Worm (Caenorhabditis elegans) whole organism, late embryonic: ENCODE data around the gene lem-2.
"Not testable (repeated sequence)": the region's sequence is repeated elsewhere in the genome, so short reads cannot be mapped to it uniquely, and the experiment has no call there.

Experiments
- C08G9.2 ChIP-seq: sonication (generic microtip); optimal IDR thresholded peaks from 2 replicates; lab custom pipeline; 2016; ENCODE audit warnings: mild to moderate bottlenecking, missing genetic modification characterization, moderate library complexity, missing compliant biosample characterization
- C38D4.7 ChIP-seq: fragments of 200-800 bp; sonication (Bioruptor generic); optimal IDR thresholded peaks from 2 replicates; lab custom pipeline; 2018; ENCODE audit warnings: mild to moderate bottlenecking, missing genetic modification characterization, moderate library complexity, missing compliant biosample characterization
- F13H6.1 ChIP-seq: sonication (generic microtip); optimal IDR thresholded peaks from 2 replicates; lab custom pipeline; 2016; ENCODE audit warnings: missing genetic modification characterization, missing compliant biosample characterization
- K09A11.1 ChIP-seq: sonication (generic microtip); optimal IDR thresholded peaks from 2 replicates; lab custom pipeline; 2017; ENCODE audit warnings: antibody characterized with exemption, mild to moderate bottlenecking, missing genetic modification characterization, missing compliant biosample characterization; ENCODE audit not compliant: insufficient read depth
- T23F11.4 ChIP-seq: fragments of 200-800 bp; sonication (Bioruptor generic); optimal IDR thresholded peaks from 2 replicates; lab custom pipeline; 2018; ENCODE audit warnings: mild to moderate bottlenecking, missing genetic modification characterization, missing compliant biosample characterization
- ama-1 ChIP-seq: fragments of 150-350 bp; optimal IDR thresholded peaks from 2 replicates; lab custom pipeline; 2014
- ceh-18 ChIP-seq: sonication (generic microtip); optimal IDR thresholded peaks from 2 replicates; lab custom pipeline; 2016; ENCODE audit warnings: missing genetic modification characterization, missing compliant biosample characterization
- ceh-19 ChIP-seq: fragments of 200-800 bp; sonication (Bioruptor generic); optimal IDR thresholded peaks from 2 replicates; lab custom pipeline; 2018; ENCODE audit warnings: mild to moderate bottlenecking, missing genetic modification characterization, missing compliant biosample characterization
- ceh-24 ChIP-seq: sonication (generic microtip); optimal IDR thresholded peaks from 2 replicates; lab custom pipeline; 2016; ENCODE audit warnings: mild to moderate bottlenecking, missing genetic modification characterization, missing compliant biosample characterization
- ceh-45 ChIP-seq: fragments of 200-800 bp; sonication (Bioruptor generic); IDR thresholded peaks from 2 replicates; pipeline ENCODE4 v1.3.6; 2022; ENCODE audit warnings: missing genetic modification reagents, missing genetic modification characterization, missing compliant biosample characterization
- ceh-48 ChIP-seq: sonication (generic microtip); optimal IDR thresholded peaks from 2 replicates; lab custom pipeline; 2016; ENCODE audit warnings: missing genetic modification characterization, inconsistent platforms, missing compliant biosample characterization
- dve-1 ChIP-seq: sonication (generic microtip); optimal IDR thresholded peaks from 2 replicates; lab custom pipeline; 2017; ENCODE audit warnings: antibody characterized with exemption, mild to moderate bottlenecking, missing genetic modification characterization, missing compliant biosample characterization
- ets-4 ChIP-seq: sonication (generic microtip); optimal IDR thresholded peaks from 2 replicates; lab custom pipeline; 2016; ENCODE audit warnings: missing genetic modification characterization, missing compliant biosample characterization
- eyg-1 ChIP-seq: sonication (generic microtip); optimal IDR thresholded peaks from 2 replicates; lab custom pipeline; 2016; ENCODE audit warnings: missing genotype, missing genetic modification characterization, missing compliant biosample characterization
- fax-1 ChIP-seq: sonication (generic microtip); optimal IDR thresholded peaks from 2 replicates; lab custom pipeline; 2016; ENCODE audit warnings: missing genotype, missing genetic modification characterization, missing compliant biosample characterization
- fkh-10 ChIP-seq: fragments of 150-350 bp; optimal IDR thresholded peaks from 2 replicates; lab custom pipeline; 2014; ENCODE audit warnings: missing biosample characterization, missing genetic modification reagents, missing genetic modification characterization
- hlh-13 ChIP-seq: fragments of 200-800 bp; sonication (Bioruptor generic); optimal IDR thresholded peaks from 2 replicates; lab custom pipeline; 2018; ENCODE audit warnings: mild to moderate bottlenecking, missing genetic modification characterization, missing compliant biosample characterization
- hlh-15 ChIP-seq: sonication (generic microtip); optimal IDR thresholded peaks from 2 replicates; lab custom pipeline; 2016; ENCODE audit warnings: missing genetic modification characterization, missing compliant biosample characterization
- hlh-30 ChIP-seq: sonication (generic microtip); optimal IDR thresholded peaks from 2 replicates; lab custom pipeline; 2017; ENCODE audit warnings: antibody characterized with exemption, missing genetic modification characterization, missing compliant biosample characterization; ENCODE audit not compliant: insufficient read depth
- hlh-6 ChIP-seq: sonication (generic microtip); optimal IDR thresholded peaks from 2 replicates; lab custom pipeline; 2016; ENCODE audit warnings: missing genotype, missing genetic modification characterization, missing compliant biosample characterization
- hlh-8 ChIP-seq: sonication (generic microtip); optimal IDR thresholded peaks from 2 replicates; lab custom pipeline; 2016; ENCODE audit warnings: missing genotype, missing genetic modification characterization, missing compliant biosample characterization
- lim-6 ChIP-seq: sonication (generic microtip); optimal IDR thresholded peaks from 2 replicates; lab custom pipeline; 2016; ENCODE audit warnings: missing genetic modification characterization, missing compliant biosample characterization
- lin-11 ChIP-seq: fragments of 200-800 bp; sonication (Bioruptor generic); optimal IDR thresholded peaks from 2 replicates; lab custom pipeline; 2018; ENCODE audit warnings: mild to moderate bottlenecking, missing genetic modification characterization, missing compliant biosample characterization
- madf-2 ChIP-seq: sonication (generic microtip); optimal IDR thresholded peaks from 2 replicates; lab custom pipeline; 2017; ENCODE audit warnings: missing genetic modification characterization, missing compliant biosample characterization
- nfya-1 ChIP-seq: sonication (generic microtip); optimal IDR thresholded peaks from 2 replicates; lab custom pipeline; 2017; ENCODE audit warnings: missing genetic modification characterization, mild to moderate bottlenecking, missing compliant biosample characterization, antibody characterized with exemption, moderate library complexity
- pat-9 ChIP-seq: fragments of 200-800 bp; sonication (Bioruptor generic); optimal IDR thresholded peaks from 2 replicates; lab custom pipeline; 2018; ENCODE audit warnings: mild to moderate bottlenecking, missing genetic modification characterization, moderate library complexity, missing compliant biosample characterization
- pax-1 ChIP-seq: fragments of 150-350 bp; optimal IDR thresholded peaks from 2 replicates; lab custom pipeline; 2014; ENCODE audit warnings: missing biosample characterization, missing genetic modification characterization
- pha-4 ChIP-seq: fragments of 150-350 bp; optimal IDR thresholded peaks from 2 replicates; lab custom pipeline; 2018; ENCODE audit warnings: missing biosample characterization, missing genetic modification reagents, missing genetic modification characterization
- pros-1 ChIP-seq: fragments of 150-350 bp; optimal IDR thresholded peaks from 2 replicates; lab custom pipeline; 2014; ENCODE audit warnings: missing biosample characterization, missing genetic modification reagents, missing genetic modification characterization
- ref-2 ChIP-seq: sonication (generic microtip); optimal IDR thresholded peaks from 2 replicates; lab custom pipeline; 2016; ENCODE audit warnings: missing genetic modification characterization, missing compliant biosample characterization
- rnt-1 ChIP-seq: sonication (generic microtip); optimal IDR thresholded peaks from 2 replicates; lab custom pipeline; 2016; ENCODE audit warnings: missing genetic modification characterization, missing compliant biosample characterization
- syd-9 ChIP-seq: sonication (generic microtip); optimal IDR thresholded peaks from 2 replicates; lab custom pipeline; 2016; ENCODE audit warnings: mild to moderate bottlenecking, missing genetic modification characterization, moderate library complexity, missing compliant biosample characterization
- tbx-2 ChIP-seq: sonication (generic microtip); optimal IDR thresholded peaks from 2 replicates; lab custom pipeline; 2016; ENCODE audit warnings: missing genetic modification characterization, missing compliant biosample characterization
- unc-3 ChIP-seq, 2 experiments: fragments of 200-800 bp in 1 of 2; sonication (Bioruptor generic) in 1 of 2; sonication (generic microtip) in 1 of 2; conservative IDR thresholded peaks in 1 of 2; optimal IDR thresholded peaks in 1 of 2; 2 replicates each; pipeline versions ENCODE4 v1.3.6 to Lab custom; 2016 to 2022; ENCODE audit warnings: missing compliant biosample characterization in 2 of 2, missing genetic modification characterization in 2 of 2, missing genetic modification reagents in 1 of 2
- unc-42 ChIP-seq: sonication (generic microtip); optimal IDR thresholded peaks from 2 replicates; lab custom pipeline; 2016; ENCODE audit warnings: missing genotype, missing genetic modification characterization, missing compliant biosample characterization
- unc-55 ChIP-seq: sonication (generic microtip); optimal IDR thresholded peaks from 2 replicates; lab custom pipeline; 2017; ENCODE audit warnings: missing biosample characterization, missing genetic modification reagents, missing genetic modification characterization
- unc-86 ChIP-seq: sonication (generic microtip); optimal IDR thresholded peaks from 2 replicates; lab custom pipeline; 2016; ENCODE audit warnings: missing genetic modification characterization, missing compliant biosample characterization

The lem-2 gene

DNA sequence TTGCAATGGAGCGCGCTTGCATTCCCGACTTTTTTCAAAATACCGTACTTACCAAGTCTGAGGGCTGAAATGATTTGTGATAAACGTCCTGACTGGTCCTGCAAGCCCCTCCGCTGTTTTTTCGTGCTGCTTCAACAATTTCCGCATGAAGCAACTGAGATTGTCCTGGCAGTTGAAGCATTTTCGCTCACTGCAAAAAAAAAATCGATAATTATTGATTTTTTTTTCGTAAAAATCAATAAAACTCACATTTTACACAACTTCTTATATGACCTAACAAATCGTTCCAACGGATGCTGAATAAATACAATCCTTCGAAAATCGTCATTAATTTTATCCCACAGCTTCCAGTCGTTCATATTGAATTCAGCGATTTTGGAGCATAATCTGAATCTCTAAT is 44.4 kb upstream of the lem-2 start:
- peak; percentile 9 for TF ChIP-seq ceh-48 (tag; lab: Kevin White, UChicago)
- TF ChIP-seq syd-9 (tag; lab: Kevin White, UChicago), result no peak
- no peak for TF ChIP-seq pax-1 (tag; lab: Kevin White, UChicago)

DNA sequence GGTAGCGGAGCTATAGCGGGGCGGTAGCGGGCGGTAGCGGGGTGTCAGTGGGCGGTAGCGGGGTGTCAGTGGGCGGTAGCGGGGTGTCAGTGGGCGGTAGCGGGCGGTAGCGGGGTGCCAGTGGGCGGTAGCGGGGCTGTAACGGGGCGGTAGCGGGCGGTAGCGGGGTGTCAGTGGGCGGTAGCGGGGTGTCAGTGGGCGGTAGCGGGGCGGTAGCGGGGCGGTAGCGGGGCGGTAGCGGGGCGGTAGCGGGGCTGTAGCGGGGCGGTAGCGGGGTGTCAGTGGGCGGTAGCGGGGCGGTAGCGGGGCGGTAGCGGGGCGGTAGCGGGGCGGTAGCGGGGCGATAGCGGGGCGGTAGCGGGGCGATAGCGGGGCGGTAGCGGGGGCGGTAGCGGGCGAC is 43.6 kb upstream of the lem-2 start:
- peak; percentile 37 for TF ChIP-seq pat-9
- 0 out of 2 replicates have a peak, but pooled peaks have one; percentile 3 for TF ChIP-seq unc-3 (GFP tag; conservative IDR thresholded peaks at IDR 0.05; lab: Robert Waterston, UW)
- TF ChIP-seq unc-3 (tag; optimal IDR thresholded peaks at IDR 0.05; lab: Kevin White, UChicago), result not testable (repeated sequence)
- TF ChIP-seq ceh-45, result 0 out of 2 replicates have a peak, but pooled peaks have one; percentile 11

DNA sequence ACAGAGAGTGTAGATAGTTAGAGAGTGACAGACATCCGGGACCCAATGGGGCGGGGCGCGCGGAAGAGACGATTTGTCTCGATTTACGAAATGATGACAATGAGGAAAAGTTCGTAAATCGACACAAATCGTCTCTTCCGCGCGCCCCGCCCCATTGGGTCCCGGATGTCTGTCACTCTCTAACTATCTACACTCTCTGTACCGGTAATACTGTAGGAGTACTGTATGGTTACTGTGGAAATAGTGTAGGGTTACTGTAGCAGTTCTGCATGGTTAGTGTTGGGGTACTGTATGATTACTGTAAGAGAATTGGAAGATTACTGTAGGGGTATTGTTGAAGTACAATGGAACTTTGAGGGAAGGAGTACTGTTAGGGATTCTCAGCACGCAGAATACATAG is 42.0 kb upstream of the lem-2 start, which contains the start of gene F01D5.10:
TSS of gene F01D5.10 (minus strand) at position 101 of the 400 bp plus-strand sequence.
- not testable (repeated sequence) for TF ChIP-seq K09A11.1, lim-6, ref-2 (tag; lab: Kevin White, UChicago)

DNA sequence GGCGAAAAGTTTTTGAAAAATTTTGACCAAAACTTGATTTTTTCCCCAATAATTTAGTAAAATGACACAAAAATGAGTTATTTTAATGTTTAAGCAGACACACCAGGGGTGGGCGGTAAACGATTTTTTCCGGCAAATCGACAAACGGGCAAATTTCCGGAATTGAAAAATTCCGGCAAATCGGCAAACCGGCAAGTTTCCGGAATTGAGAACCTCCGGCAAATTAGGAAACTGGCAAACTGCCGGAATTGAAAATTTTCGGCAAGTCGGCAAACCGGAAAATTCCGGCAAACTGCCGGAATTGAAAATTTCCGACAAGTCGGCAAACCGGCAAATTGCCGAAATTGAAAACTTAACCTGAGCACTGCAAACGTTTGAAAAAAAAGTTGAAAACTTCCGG is 30.5 kb upstream of the lem-2 start:
- TF ChIP-seq T23F11.4 (no peak), fkh-10 (GFP tag; lab: Kevin White, UChicago) (no peak), hlh-30 (tag; lab: Kevin White, UChicago) (no peak), tbx-2 (tag; lab: Kevin White, UChicago) (no peak), lin-11 (tag; lab: Kevin White, UChicago) (no peak), unc-86 (tag; lab: Kevin White, UChicago) (no peak), unc-55 (GFP tag; lab: Kevin White, UChicago) (no peak), hlh-15 (tag; lab: Kevin White, UChicago) (no peak)
- TF ChIP-seq, all 69 proteins: peak for 0

DNA sequence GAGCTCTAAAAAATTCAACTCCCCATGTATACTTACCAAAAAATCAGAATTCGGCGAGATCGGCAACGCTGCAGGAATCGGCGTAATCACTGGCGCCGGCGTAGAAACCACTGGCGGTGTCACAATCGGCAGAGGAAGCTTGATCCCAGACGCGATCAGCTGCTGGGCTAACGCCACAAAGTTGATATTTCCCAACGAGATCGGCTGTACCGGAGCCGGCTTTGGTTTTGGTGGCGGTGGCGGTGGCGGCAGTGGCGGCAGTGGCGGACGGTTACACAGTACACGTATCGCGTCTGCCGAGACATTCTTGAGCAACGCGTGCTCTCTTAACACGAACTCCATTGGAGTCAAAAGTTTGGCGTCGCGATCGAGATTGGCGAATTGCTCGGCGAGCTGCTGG is 28.7 kb upstream of the lem-2 start:
- TF ChIP-seq eyg-1 (no peak), ceh-45 (no peak), K09A11.1 (tag; lab: Kevin White, UChicago) (no peak), C08G9.2 (no peak), dve-1 (tag; lab: Kevin White, UChicago) (no peak), pha-4 (tag; lab: Kevin White, UChicago) (no peak), madf-2 (tag; lab: Kevin White, UChicago) (no peak), hlh-6 (tag; lab: Kevin White, UChicago) (peak; percentile 1)
- TF ChIP-seq, all 69 proteins: peak for 1

DNA sequence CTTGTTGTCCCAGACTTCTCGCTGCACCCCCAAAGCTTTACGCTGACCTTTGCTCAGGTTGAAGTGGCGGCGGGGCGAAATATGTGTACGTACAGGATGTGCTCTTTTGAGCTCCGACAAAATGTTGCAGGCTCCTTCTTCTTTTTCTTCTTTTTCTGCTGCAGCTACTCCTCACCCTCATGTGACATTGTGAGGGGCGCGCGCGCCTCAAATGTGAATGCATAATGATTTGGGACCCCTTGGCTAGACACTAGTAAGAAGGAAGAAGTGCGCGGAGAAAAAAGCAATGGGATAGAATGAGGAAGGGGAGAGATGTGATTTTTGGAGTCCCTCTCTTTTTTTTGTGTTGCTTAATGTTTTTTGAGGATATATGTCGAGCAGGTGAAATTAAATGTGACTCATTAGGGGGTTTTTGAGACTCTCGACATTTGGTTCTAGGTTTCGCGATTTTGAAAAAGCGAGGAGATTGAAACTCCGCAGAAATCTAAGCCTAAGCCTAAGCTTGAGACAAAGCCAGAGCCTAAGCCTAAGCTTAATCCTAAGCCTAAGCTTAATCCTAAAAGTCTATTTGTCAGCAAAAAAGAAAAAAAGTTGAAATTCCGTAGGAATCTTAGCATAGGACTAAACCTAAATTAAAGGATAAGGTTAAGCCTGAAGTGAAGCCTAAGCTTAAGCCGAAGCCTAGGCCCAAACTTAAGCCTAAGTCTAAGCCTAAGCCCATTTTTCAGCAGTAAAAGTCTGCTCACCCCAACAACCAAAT is 26.3 kb upstream of the lem-2 start:
- no peak for TF ChIP-seq ama-1 (lab: Kevin White, UChicago)
- TF ChIP-seq F13H6.1, result no peak
- no peak for TF ChIP-seq ceh-24 (tag; lab: Kevin White, UChicago)
- TF ChIP-seq unc-42 (tag; lab: Kevin White, UChicago), result peak; percentile 67
- TF ChIP-seq madf-2 (tag; lab: Kevin White, UChicago), result no peak
- TF ChIP-seq hlh-13, result no peak
- peak; percentile 51 for TF ChIP-seq tbx-2 (tag; lab: Kevin White, UChicago)
- no peak for TF ChIP-seq pax-1 (tag; lab: Kevin White, UChicago)
- TF ChIP-seq dve-1 (tag; lab: Kevin White, UChicago), result peak; percentile 91
- TF ChIP-seq rnt-1 (tag; lab: Kevin White, UChicago), result no peak
- TF ChIP-seq ceh-19 (GFP tag; lab: Kevin White, UChicago), result no peak
- no peak for TF ChIP-seq ceh-18
- TF ChIP-seq fax-1 (tag; lab: Kevin White, UChicago), result no peak
- TF ChIP-seq C38D4.7 (GFP tag; lab: Kevin White, UChicago), result peak; percentile 11
- peak; percentile 8 for TF ChIP-seq hlh-30 (tag; lab: Kevin White, UChicago)
- no peak for TF ChIP-seq nfya-1 (tag; lab: Kevin White, UChicago)
- no peak for TF ChIP-seq hlh-8 (tag; lab: Kevin White, UChicago)
- no peak for TF ChIP-seq pros-1
- no peak for TF ChIP-seq ets-4 (tag; lab: Kevin White, UChicago)
